Worm (Caenorhabditis elegans) whole organism, midembryonic: ENCODE results near the gene H08J19.1.

Source experiments
- T22C8.4 ChIP-seq: fragments of 200-800 bp; sonication (Bioruptor generic); IDR thresholded peaks from 2 replicates; pipeline ENCODE4 v1.3.6; 2022; ENCODE audit warnings: missing genetic modification characterization, missing compliant biosample characterization
- flt-1 ChIP-seq: fragments of 200-800 bp; sonication (Bioruptor generic); IDR thresholded peaks from 2 replicates; pipeline ENCODE4 v1.3.6; 2022; ENCODE audit warnings: missing genetic modification characterization, missing compliant biosample characterization
- med-1 ChIP-seq: sonication (generic microtip); optimal IDR thresholded peaks from 2 replicates; lab custom pipeline; 2017; ENCODE audit warnings: missing genetic modification characterization, mild to moderate bottlenecking, missing compliant biosample characterization, antibody characterized with exemption, missing genetic modification reagents; ENCODE audit not compliant: insufficient read depth
- ref-1 ChIP-seq: fragments of 200-800 bp; sonication (Bioruptor generic); conservative IDR thresholded peaks from 2 replicates; pipeline ENCODE4 v1.3.6; 2022; ENCODE audit warnings: missing genetic modification reagents, missing genetic modification characterization, missing compliant biosample characterization
- tab-1 ChIP-seq: fragments of 200-800 bp; sonication (Bioruptor generic); IDR thresholded peaks from 2 replicates; pipeline ENCODE4 v1.3.6; 2022; ENCODE audit warnings: missing genetic modification characterization, missing compliant biosample characterization
- ztf-23 ChIP-seq: fragments of 200-800 bp; sonication (Bioruptor generic); IDR thresholded peaks from 2 replicates; pipeline ENCODE4 v1.3.6; 2022; ENCODE audit warnings: missing genetic modification reagents, missing genetic modification characterization, missing compliant biosample characterization
- ztf-29 ChIP-seq: fragments of 200-800 bp; sonication (Bioruptor generic); IDR thresholded peaks from 2 replicates; pipeline ENCODE4 v1.3.6; 2022; ENCODE audit warnings: missing genetic modification reagents, missing genetic modification characterization, missing compliant biosample characterization

DNA sequence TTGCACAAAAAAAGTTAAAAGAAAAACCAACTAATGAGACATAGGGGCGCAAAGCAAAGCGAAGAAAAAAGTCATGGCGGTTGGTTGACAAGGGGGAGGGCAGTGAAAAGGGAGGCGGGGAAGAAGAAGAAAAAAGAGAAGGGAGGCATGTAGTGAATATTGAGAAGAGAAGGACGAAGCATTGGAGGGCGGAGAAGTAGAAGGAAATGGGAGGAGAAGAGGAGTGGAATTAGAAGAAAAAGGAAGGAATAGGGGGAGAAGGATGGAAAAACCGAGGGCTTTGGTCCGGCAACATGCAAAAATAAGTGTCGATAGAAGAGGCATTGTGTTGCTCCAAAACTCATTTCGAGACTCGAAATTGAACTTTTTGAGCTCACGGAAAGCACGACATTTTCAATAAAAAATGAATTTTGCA, 11.9 kb upstream of the H08J19.1 start:
- no peak for TF ChIP-seq ref-1 (GFP tag; lab: Robert Waterston, UW)
- TF ChIP-seq flt-1 (GFP tag; lab: Robert Waterston, UW): no peak
- TF ChIP-seq med-1: no peak
- TF ChIP-seq ztf-23 (GFP tag; lab: Robert Waterston, UW): no peak
- no peak for TF ChIP-seq ztf-29 (GFP tag; lab: Robert Waterston, UW)
- TF ChIP-seq T22C8.4 (GFP tag; lab: Robert Waterston, UW): no peak
- TF ChIP-seq tab-1 (GFP tag; lab: Robert Waterston, UW): no peak
